Fruit fly (Drosophila melanogaster): ENCODE measurements around the gene glec.

dm6 chr3R:21832203-21832602, 23.9 kb downstream of the glec start, which contains the start of gene Gr93a:
- no peak for TF ChIP-seq ttk (optimal IDR thresholded peaks at IDR 0.05)
- TF ChIP-seq h (optimal IDR thresholded peaks at IDR 0.05), result no peak
- TF ChIP-seq Sin3A (optimal IDR thresholded peaks at IDR 0.05), result no peak
